Worm (Caenorhabditis elegans): ENCODE data around the gene T05A8.1.

The T05A8.1 gene

DNA sequence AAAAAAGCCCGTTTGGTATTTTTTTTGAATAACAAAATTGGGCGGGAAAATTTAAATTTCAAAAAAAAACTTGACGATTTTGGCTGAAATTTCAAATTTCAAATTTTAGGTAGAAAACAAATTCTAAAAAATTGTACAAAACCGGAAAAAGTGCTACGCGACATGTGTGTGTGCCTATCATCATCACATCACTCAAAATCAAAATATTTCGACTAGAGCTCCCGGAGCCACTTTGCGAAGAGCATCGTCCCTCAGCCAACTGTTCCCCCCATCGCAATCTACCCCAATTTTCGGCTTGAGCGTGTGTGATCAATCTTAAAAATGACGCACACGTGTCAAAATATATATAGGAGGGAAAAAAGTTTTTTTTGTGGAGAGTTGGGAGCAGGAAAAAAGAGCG is 16.9 kb upstream of the T05A8.1 start:
- TF ChIP-seq mbf-1 (tag; optimal IDR thresholded peaks at IDR 0.05) (no peak), unc-39 (tag; optimal IDR thresholded peaks at IDR 0.05) (no peak), C34F6.9 (tag; optimal IDR thresholded peaks at IDR 0.05) (peak; percentile 1), peb-1 (tag; optimal IDR thresholded peaks at IDR 0.05) (no peak)

DNA sequence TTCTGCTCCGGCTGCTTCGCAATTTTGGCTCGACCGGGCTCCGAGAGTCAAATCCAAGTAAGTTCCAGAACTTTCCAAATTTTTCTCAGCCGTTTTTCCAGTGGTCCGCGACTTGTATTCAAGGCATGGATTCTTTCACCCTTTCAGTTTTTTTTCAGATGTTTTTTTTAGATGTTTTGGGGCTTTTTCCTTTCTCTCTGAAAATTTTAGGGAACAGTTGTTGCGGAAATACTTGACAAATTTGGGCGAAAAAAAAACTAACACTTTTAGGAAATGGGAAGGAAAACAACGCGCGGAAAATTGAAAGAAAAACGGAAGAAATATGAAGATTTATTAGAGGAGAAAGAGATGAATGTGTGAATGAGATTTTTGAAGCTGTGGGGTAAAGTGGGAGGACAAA is 15.7 kb upstream of the T05A8.1 start, which contains the start of the genes T05A8.11 and nep-2:
Gene T05A8.11, minus strand, starts transcription at position 101 of the 400 bp plus-strand sequence.
Gene nep-2, minus strand, starts transcription at position 192 of the 400 bp plus-strand sequence.
- TF ChIP-seq F13H6.1 (tag; optimal IDR thresholded peaks at IDR 0.05): no peak
- no peak for TF ChIP-seq sma-3 (GFP tag; optimal IDR thresholded peaks at IDR 0.05)
- no peak for TF ChIP-seq snpc-4 (tag; optimal IDR thresholded peaks at IDR 0.05)
- TF ChIP-seq nhr-12 (tag; optimal IDR thresholded peaks at IDR 0.05): no peak
- no peak for TF ChIP-seq nhr-6 (tag; optimal IDR thresholded peaks at IDR 0.05)
- no peak for TF ChIP-seq crh-2 (tag; optimal IDR thresholded peaks at IDR 0.05)
- TF ChIP-seq blmp-1 (tag; optimal IDR thresholded peaks at IDR 0.05; ENCODE audit: insufficient read depth): no peak
- no peak for TF ChIP-seq nhr-10 (tag; optimal IDR thresholded peaks at IDR 0.05)
- no peak for TF ChIP-seq gmeb-1 (tag; optimal IDR thresholded peaks at IDR 0.05)
- no peak for TF ChIP-seq lin-11 (tag; optimal IDR thresholded peaks at IDR 0.05)

ce11 chrII:2721992-2722391 is 12.2 kb upstream of the T05A8.1 start:
- TF ChIP-seq nhr-21 (tag; optimal IDR thresholded peaks at IDR 0.05): no peak
- no peak for TF ChIP-seq unc-39 (tag; optimal IDR thresholded peaks at IDR 0.05)
- no peak for TF ChIP-seq dmd-4 (tag; optimal IDR thresholded peaks at IDR 0.05)
- no peak for TF ChIP-seq F13H6.1 (tag; optimal IDR thresholded peaks at IDR 0.05)
- no peak for TF ChIP-seq gmeb-1 (tag; optimal IDR thresholded peaks at IDR 0.05)
- TF ChIP-seq nhr-237 (tag; optimal IDR thresholded peaks at IDR 0.05): no peak
- TF ChIP-seq R02D3.7 (tag; optimal IDR thresholded peaks at IDR 0.05): no peak
- TF ChIP-seq ceh-82 (tag; optimal IDR thresholded peaks at IDR 0.05): no peak
- no peak for TF ChIP-seq zag-1 (tag; optimal IDR thresholded peaks at IDR 0.05)
- TF ChIP-seq peb-1 (tag; optimal IDR thresholded peaks at IDR 0.05): no peak
- no peak for TF ChIP-seq nhr-23 (tag; optimal IDR thresholded peaks at IDR 0.05)
- no peak for TF ChIP-seq fos-1 (tag; optimal IDR thresholded peaks at IDR 0.05)
- no peak for TF ChIP-seq egl-27 (tag; optimal IDR thresholded peaks at IDR 0.05)

- TF ChIP-seq mbf-1 (tag; optimal IDR thresholded peaks at IDR 0.05) (no peak), ama-1 (optimal IDR thresholded peaks at IDR 0.05) (no peak), nhr-11 (tag; optimal IDR thresholded peaks at IDR 0.05) (no peak)
Observed at ce11 chrII:2719212-2719611, 9.4 kb upstream of the T05A8.1 start.

ce11 chrII:2717335-2717734 is 7.5 kb upstream of the T05A8.1 start, which contains the start of gene T05A8.3:
Gene T05A8.3, minus strand, starts transcription at chrII:2717435.
- TF ChIP-seq sem-4 (tag; optimal IDR thresholded peaks at IDR 0.05): no peak
- no peak for TF ChIP-seq ztf-11 (tag; optimal IDR thresholded peaks at IDR 0.05)
- TF ChIP-seq nhr-25 (tag; optimal IDR thresholded peaks at IDR 0.05): no peak
- no peak for TF ChIP-seq aly-2 (tag; optimal IDR thresholded peaks at IDR 0.05)
- no peak for TF ChIP-seq gmeb-1 (tag; optimal IDR thresholded peaks at IDR 0.05)
- TF ChIP-seq nhr-77 (tag; optimal IDR thresholded peaks at IDR 0.05): no peak
- TF ChIP-seq nhr-21 (tag; optimal IDR thresholded peaks at IDR 0.05): no peak
- TF ChIP-seq nhr-23 (tag; optimal IDR thresholded peaks at IDR 0.05): no peak
- no peak for TF ChIP-seq ama-1 (optimal IDR thresholded peaks at IDR 0.05)
- no peak for TF ChIP-seq ceh-82 (tag; optimal IDR thresholded peaks at IDR 0.05)
- TF ChIP-seq lin-11 (tag; optimal IDR thresholded peaks at IDR 0.05): no peak
- TF ChIP-seq alr-1 (tag; optimal IDR thresholded peaks at IDR 0.05): no peak
- TF ChIP-seq R02D3.7 (tag; optimal IDR thresholded peaks at IDR 0.05): no peak
- no peak for TF ChIP-seq elt-3 (tag; optimal IDR thresholded peaks at IDR 0.05)
- TF ChIP-seq ztf-1 (GFP tag; conservative IDR thresholded peaks at IDR 0.05): no peak
- TF ChIP-seq unc-39 (tag; optimal IDR thresholded peaks at IDR 0.05): no peak
- TF ChIP-seq lsy-2 (tag; optimal IDR thresholded peaks at IDR 0.05): no peak
- TF ChIP-seq mab-5 (tag; optimal IDR thresholded peaks at IDR 0.05): no peak
- no peak for TF ChIP-seq peb-1 (tag; optimal IDR thresholded peaks at IDR 0.05)
- TF ChIP-seq sma-9 (GFP tag; optimal IDR thresholded peaks at IDR 0.05): no peak
- TF ChIP-seq sma-9 (tag; optimal IDR thresholded peaks at IDR 0.05): no peak

All from whole organism, L2 larva.